Worm (Caenorhabditis elegans): Measurements from ENCODE around the gene nipa-1.

ce11 chrIII:3094694-3095093, 32.2 kb downstream of the nipa-1 start:
- no peak for TF ChIP-seq ztf-23 (GFP tag; IDR thresholded peaks at IDR 0.05)
- no peak for TF ChIP-seq med-1 (GFP tag; optimal IDR thresholded peaks at IDR 0.05; ENCODE audit: insufficient read depth)
- TF ChIP-seq tab-1 (GFP tag; IDR thresholded peaks at IDR 0.05) = no peak
- no peak for TF ChIP-seq ref-1 (GFP tag; conservative IDR thresholded peaks at IDR 0.05)
- no peak for TF ChIP-seq flt-1 (GFP tag; IDR thresholded peaks at IDR 0.05)
- no peak for TF ChIP-seq ztf-29 (GFP tag; IDR thresholded peaks at IDR 0.05)
- no peak for TF ChIP-seq T22C8.4 (GFP tag; IDR thresholded peaks at IDR 0.05)

Data from whole organism, midembryonic.